Worm (Caenorhabditis elegans): ENCODE data around the gene nhr-10.

Gene nhr-10

ce11 chrIII:7142172-7142601, 26.9 kb upstream of the nhr-10 start (continued):
- TF ChIP-seq let-526 (GFP tag; IDR thresholded peaks at IDR 0.05) (no peak), ets-4 (GFP tag; optimal IDR thresholded peaks at IDR 0.05) (no peak)

- TF ChIP-seq lin-26 (GFP tag; IDR thresholded peaks at IDR 0.05) (peak; percentile 67), dpl-1 (GFP tag; optimal IDR thresholded peaks at IDR 0.05) (no peak), mcd-1 (GFP tag; IDR thresholded peaks at IDR 0.05) (peak; percentile 65), egl-44 (GFP tag; IDR thresholded peaks at IDR 0.05) (0 out of 2 replicates have a peak, but pooled peaks have one; percentile 18), lir-1 (GFP tag; conservative IDR thresholded peaks at IDR 0.05) (peak; percentile 49; the same call in 1 of the 2 replicates), aptf-3 (GFP tag; IDR thresholded peaks at IDR 0.05) (no peak), lin-35 (GFP tag; optimal IDR thresholded peaks at IDR 0.05) (peak in 1 of 3 experiments; percentile 27), attf-5 (GFP tag; optimal IDR thresholded peaks at IDR 0.05) (peak; percentile 21), ceh-100 (GFP tag; IDR thresholded peaks at IDR 0.05) (peak; percentile 59), lin-40 (tag; optimal IDR thresholded peaks at IDR 0.05) (peak; percentile 43), him-1 (tag; optimal IDR thresholded peaks at IDR 0.05) (peak; percentile 91), dpff-1 (tag; optimal IDR thresholded peaks at IDR 0.05) (peak; percentile 90), attf-3 (GFP tag; conservative IDR thresholded peaks at IDR 0.05) (peak; percentile 61; the same call in 1 of the 2 replicates), dox-1 (GFP tag; IDR thresholded peaks at IDR 0.05) (peak; percentile 90), hmg-20 (GFP tag; IDR thresholded peaks at IDR 0.05) (0 out of 2 replicates have a peak, but pooled peaks have one; percentile 31), cebp-1 (GFP tag; IDR thresholded peaks at IDR 0.05) (no peak), cebp-1 (tag; optimal IDR thresholded peaks at IDR 0.05) (peak; percentile 64), lsy-27 (tag; optimal IDR thresholded peaks at IDR 0.05; ENCODE audit: borderline replicate concordance, insufficient read depth) (peak; percentile 21), zim-3 (tag; optimal IDR thresholded peaks at IDR 0.05) (no peak), madf-10 (tag; optimal IDR thresholded peaks at IDR 0.05) (peak; percentile 67), ama-1 (optimal IDR thresholded peaks at IDR 0.05) (peak; percentile 82), ama-1 (GFP tag; optimal IDR thresholded peaks at IDR 0.05) (no peak), ccch-3 (GFP tag; optimal IDR thresholded peaks at IDR 0.05) (no peak), K12H6.12 (tag; optimal IDR thresholded peaks at IDR 0.05) (no peak), ceh-27 (GFP tag; optimal IDR thresholded peaks at IDR 0.05) (peak; percentile 17), mes-4 (tag; optimal IDR thresholded peaks at IDR 0.05) (peak; percentile 1), snpc-4 (GFP tag; optimal IDR thresholded peaks at IDR 0.05) (peak; percentile 98), snpc-4 (tag; optimal IDR thresholded peaks at IDR 0.05) (peak; percentile 98 to 100 (median 99)), chd-7 (tag; optimal IDR thresholded peaks at IDR 0.05) (peak; percentile 40), egl-18 (GFP tag; IDR thresholded peaks at IDR 0.05) (0 out of 2 replicates have a peak, but pooled peaks have one; percentile 32), mel-28 (tag; optimal IDR thresholded peaks at IDR 0.05; ENCODE audit: borderline replicate concordance) (no peak), F23B12.7 (tag; optimal IDR thresholded peaks at IDR 0.05; ENCODE audit: insufficient read depth) (peak; percentile 75), lsl-1 (GFP tag; optimal IDR thresholded peaks at IDR 0.05) (peak; percentile 70), rpc-1 (optimal IDR thresholded peaks at IDR 0.05) (no peak), rpc-1 (tag; optimal IDR thresholded peaks at IDR 0.05) (peak; percentile 9), mxl-1 (tag; optimal IDR thresholded peaks at IDR 0.05) (peak; percentile 6), T26A5.8 (tag; optimal IDR thresholded peaks at IDR 0.05) (peak; percentile 13), xnd-1 (tag; optimal IDR thresholded peaks at IDR 0.05) (peak; percentile 22), Y95B8A.8 (GFP tag; IDR thresholded peaks at IDR 0.05) (0 out of 2 replicates have a peak, but pooled peaks have one; percentile 49), tlf-1 (GFP tag; optimal IDR thresholded peaks at IDR 0.05) (peak; percentile 76), bed-1 (GFP tag; IDR thresholded peaks at IDR 0.05) (no peak), repo-1 (tag; optimal IDR thresholded peaks at IDR 0.05) (peak; percentile 89), fkh-3 (tag; optimal IDR thresholded peaks at IDR 0.05) (peak; percentile 92), Y79H2A.3 (GFP tag; conservative IDR thresholded peaks at IDR 0.05) (no peak), hrde-1 (tag; optimal IDR thresholded peaks at IDR 0.05; ENCODE audit: borderline replicate concordance) (peak; percentile 74)
These were observed 26.1 kb upstream of the nhr-10 start for ce11 chrIII:7141285-7141715.

All from whole organism, young adult.